Fruit fly (Drosophila melanogaster): ENCODE results near the gene CG7565.

DNA sequence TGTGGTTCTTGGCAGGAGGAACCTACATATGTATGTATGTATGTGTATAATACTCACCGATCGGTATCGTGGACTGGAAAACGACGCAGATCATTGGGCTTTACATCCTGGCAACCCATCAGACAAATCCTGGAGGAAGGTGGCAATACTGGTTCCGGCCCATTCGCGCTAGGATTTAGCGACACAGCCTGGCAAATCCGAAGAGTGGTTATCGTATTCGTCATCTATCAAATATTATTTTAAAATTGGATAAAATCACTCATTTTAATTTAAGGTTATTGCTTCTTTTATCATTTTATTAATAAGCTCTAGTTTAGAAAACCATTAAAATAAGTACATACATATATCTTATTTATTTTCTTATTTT, 33.8 kb downstream of the CG7565 start:
- no peak for TF ChIP-seq pan (optimal IDR thresholded peaks at IDR 0.05)
- TF ChIP-seq usp (GFP tag; optimal IDR thresholded peaks at IDR 0.05) = no peak
- no peak for TF ChIP-seq psq (optimal IDR thresholded peaks at IDR 0.05)
- no peak for TF ChIP-seq EcR (GFP tag; optimal IDR thresholded peaks at IDR 0.05)

Measured in whole organism.